Fruit fly (Drosophila melanogaster) whole organism, pupa: ENCODE measurements around the gene CG13722.

Experiments
- CG10348 ChIP-seq: fragments of 200-800 bp; sonication (Bioruptor generic); IDR thresholded peaks from 2 replicates; pipeline ENCODE4 v1.3.6; 2022; ENCODE audit warnings: missing biosample characterization, missing genetic modification characterization
- CG12605 ChIP-seq: fragments of 200-800 bp; sonication (Bioruptor generic); IDR thresholded peaks from 2 replicates; pipeline ENCODE4 v1.3.6; 2022; ENCODE audit warnings: missing biosample characterization, missing genetic modification characterization
- CG13204 ChIP-seq: fragments of 200-800 bp; sonication (Bioruptor generic); optimal IDR thresholded peaks from 2 replicates; lab custom pipeline; 2018; ENCODE audit warnings: missing biosample characterization, mild to moderate bottlenecking, missing genetic modification characterization, moderate library complexity
- CG14655 ChIP-seq: fragments of 200-800 bp; sonication (Bioruptor generic); optimal IDR thresholded peaks from 3 replicates; lab custom pipeline; 2017; ENCODE audit warnings: mild to moderate bottlenecking, missing biosample characterization, missing genetic modification reagents, missing genetic modification characterization
- CG15710 ChIP-seq: fragments of 200-800 bp; sonication (Bioruptor generic); optimal IDR thresholded peaks from 2 replicates; lab custom pipeline; 2018; ENCODE audit warnings: missing biosample characterization, mild to moderate bottlenecking, missing genetic modification characterization, moderate library complexity
- CG17806 ChIP-seq: fragments of 200-800 bp; sonication (Bioruptor generic); optimal IDR thresholded peaks from 2 replicates; lab custom pipeline; 2018; ENCODE audit warnings: missing biosample characterization, mild to moderate bottlenecking, missing genetic modification characterization, moderate library complexity
- CG32121 ChIP-seq: fragments of 200-800 bp; sonication (Bioruptor generic); IDR thresholded peaks from 2 replicates; pipeline ENCODE4 v1.3.6; 2022; ENCODE audit warnings: missing biosample characterization, missing genetic modification characterization
- CG34367 ChIP-seq: fragments of 200-800 bp; sonication (Bioruptor generic); optimal IDR thresholded peaks from 2 replicates; lab custom pipeline; 2018; ENCODE audit warnings: missing biosample characterization, mild to moderate bottlenecking, missing genetic modification characterization
- CG4496 ChIP-seq: fragments of 200-800 bp; sonication (Bioruptor generic); IDR thresholded peaks from 3 replicates; pipeline ENCODE4 v1.3.6; 2022; ENCODE audit warnings: missing biosample characterization, missing genetic modification characterization
- CG8159 ChIP-seq: fragments of 200-800 bp; sonication (Bioruptor generic); optimal IDR thresholded peaks from 3 replicates; lab custom pipeline; 2018; ENCODE audit warnings: missing biosample characterization, mild to moderate bottlenecking, missing genetic modification characterization, moderate library complexity
- CG8301 ChIP-seq: fragments of 200-800 bp; sonication (Bioruptor generic); optimal IDR thresholded peaks from 2 replicates; lab custom pipeline; 2018; ENCODE audit warnings: missing biosample characterization, mild to moderate bottlenecking, missing genetic modification characterization
- CG9948 ChIP-seq: fragments of 200-800 bp; sonication (Bioruptor generic); optimal IDR thresholded peaks from 2 replicates; lab custom pipeline; 2018; ENCODE audit warnings: missing biosample characterization, mild to moderate bottlenecking, missing genetic modification characterization, moderate library complexity
- D1 ChIP-seq: fragments of 200-800 bp; sonication (Bioruptor generic); optimal IDR thresholded peaks from 2 replicates; lab custom pipeline; 2018; ENCODE audit warnings: missing biosample characterization, mild to moderate bottlenecking, missing genetic modification characterization, moderate library complexity
- EcR ChIP-seq: fragments of 200-800 bp; sonication (Bioruptor generic); optimal IDR thresholded peaks from 3 replicates; lab custom pipeline; 2019; ENCODE audit warnings: missing biosample characterization, missing genetic modification characterization, mild to moderate bottlenecking, moderate library complexity, missing genetic modification reagents
- Ets98B ChIP-seq: fragments of 200-800 bp; sonication (Bioruptor generic); IDR thresholded peaks from 2 replicates; pipeline ENCODE4 v1.3.6; 2022; ENCODE audit warnings: missing biosample characterization, missing genetic modification characterization
- Pif1A ChIP-seq: fragments of 200-800 bp; sonication (Bioruptor generic); optimal IDR thresholded peaks from 3 replicates; lab custom pipeline; 2016; ENCODE audit warnings: missing biosample characterization, missing genetic modification characterization
- Snoo ChIP-seq: fragments of 200-800 bp; sonication (Bioruptor generic); optimal IDR thresholded peaks from 3 replicates; lab custom pipeline; 2017; ENCODE audit warnings: missing biosample characterization, mild to moderate bottlenecking, missing genetic modification characterization, inconsistent platforms
- fd96Ca ChIP-seq: fragments of 200-800 bp; sonication (Bioruptor generic); IDR thresholded peaks from 3 replicates; pipeline ENCODE4 v1.3.6; 2022; ENCODE audit warnings: missing biosample characterization, missing genetic modification characterization
- gl ChIP-seq: fragments of 200-800 bp; sonication (Bioruptor generic); optimal IDR thresholded peaks from 2 replicates; lab custom pipeline; 2018; ENCODE audit warnings: missing biosample characterization, mild to moderate bottlenecking, missing genetic modification characterization
- rn ChIP-seq: fragments of 200-800 bp; sonication (Bioruptor generic); IDR thresholded peaks from 2 replicates; pipeline ENCODE4 v1.3.6; 2022; ENCODE audit warnings: missing biosample characterization, missing genetic modification characterization

The CG13722 gene

DNA sequence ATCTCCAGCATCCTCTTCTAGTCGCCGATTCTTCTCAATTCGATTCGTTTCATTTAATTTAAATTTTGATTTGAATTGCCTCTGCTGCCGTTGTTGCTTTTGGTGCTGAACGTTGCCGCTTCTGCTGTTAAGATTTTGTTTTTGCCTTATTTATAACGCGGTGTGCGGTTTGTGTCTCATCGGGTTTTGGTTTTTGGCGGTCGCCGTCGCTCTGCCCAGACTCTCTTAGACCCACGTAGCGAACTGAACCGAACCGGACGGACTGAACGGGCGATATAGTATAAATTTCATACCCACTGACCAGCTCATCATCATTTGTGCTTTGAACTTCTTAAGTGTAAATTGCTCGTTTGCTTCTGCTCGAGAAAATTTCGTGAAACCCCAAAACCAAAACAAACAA is 44.5 kb downstream of the CG13722 start, which contains the start of gene CG12607:
TSS of gene CG12607 (plus strand) at position 301 of the 400 bp plus-strand sequence.
- TF ChIP-seq CG32121 (no peak), fd96Ca (no peak), Pif1A (GFP tag; lab: Kevin White, UChicago) (no peak), EcR (GFP tag; lab: Kevin White, UChicago) (no peak), CG9948 (no peak), CG15710 (tag; lab: Kevin White, UChicago) (no peak)

DNA sequence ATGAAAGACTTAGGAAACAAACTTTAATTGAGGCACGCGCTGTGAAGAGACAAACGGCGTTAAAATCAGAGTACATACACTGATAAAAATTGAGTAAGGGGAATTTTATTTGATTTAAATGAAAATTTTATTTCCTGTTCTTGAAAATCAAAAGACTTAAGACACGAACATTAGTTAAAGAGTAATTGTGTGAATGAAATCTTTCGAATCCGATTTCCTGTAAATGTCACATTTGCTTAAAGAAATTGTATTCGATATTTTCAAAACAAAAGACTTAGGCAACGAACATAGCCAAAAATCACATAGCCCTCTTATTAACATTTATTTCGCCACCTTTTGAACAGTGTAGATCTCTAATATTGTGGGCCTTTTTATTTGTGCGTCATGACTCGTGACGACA is 44.9 kb downstream of the CG13722 start:
- TF ChIP-seq CG8301 (tag; lab: Kevin White, UChicago) (no peak), CG12605 (GFP tag; lab: Robert Waterston, UW) (no peak), CG15710 (tag; lab: Kevin White, UChicago) (no peak), gl (no peak), CG17806 (tag; lab: Kevin White, UChicago) (no peak), CG34367 (tag; lab: Kevin White, UChicago) (no peak), CG8159 (tag; lab: Kevin White, UChicago) (no peak), CG10348 (GFP tag; lab: Robert Waterston, UW) (no peak), fd96Ca (no peak), CG32121 (no peak), EcR (GFP tag; lab: Kevin White, UChicago) (no peak), CG4496 (GFP tag; lab: Robert Waterston, UW) (no peak), Pif1A (GFP tag; lab: Kevin White, UChicago) (no peak), Snoo (tag; lab: Kevin White, UChicago) (no peak), CG13204 (GFP tag; lab: Kevin White, UChicago) (no peak), rn (GFP tag; lab: Robert Waterston, UW) (no peak)

DNA sequence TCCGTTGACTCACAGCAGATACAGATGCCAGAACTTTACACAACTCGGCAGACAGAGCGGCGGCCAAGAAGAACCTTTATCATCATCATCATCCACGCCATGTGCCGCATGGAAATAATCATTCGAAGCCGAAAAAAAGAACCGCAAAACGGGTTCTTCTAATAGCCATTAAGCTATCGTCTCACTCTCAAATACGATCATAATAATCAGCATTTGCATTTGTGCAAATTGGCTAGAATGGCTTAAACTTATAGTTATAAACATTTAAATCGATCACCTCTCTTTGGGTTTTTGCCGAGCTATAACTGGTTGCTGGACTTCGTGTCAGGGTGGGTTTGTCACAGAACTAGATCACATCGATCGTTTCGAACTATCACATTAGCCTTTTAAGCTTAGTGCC is 48.6 kb downstream of the CG13722 start:
- no peak for TF ChIP-seq CG8301 (tag; lab: Kevin White, UChicago)
- no peak for TF ChIP-seq CG32121
- no peak for TF ChIP-seq CG14655
- TF ChIP-seq D1 (tag; lab: Kevin White, UChicago) = no peak
- TF ChIP-seq CG9948 = no peak
- TF ChIP-seq EcR (GFP tag; lab: Kevin White, UChicago) = no peak

DNA sequence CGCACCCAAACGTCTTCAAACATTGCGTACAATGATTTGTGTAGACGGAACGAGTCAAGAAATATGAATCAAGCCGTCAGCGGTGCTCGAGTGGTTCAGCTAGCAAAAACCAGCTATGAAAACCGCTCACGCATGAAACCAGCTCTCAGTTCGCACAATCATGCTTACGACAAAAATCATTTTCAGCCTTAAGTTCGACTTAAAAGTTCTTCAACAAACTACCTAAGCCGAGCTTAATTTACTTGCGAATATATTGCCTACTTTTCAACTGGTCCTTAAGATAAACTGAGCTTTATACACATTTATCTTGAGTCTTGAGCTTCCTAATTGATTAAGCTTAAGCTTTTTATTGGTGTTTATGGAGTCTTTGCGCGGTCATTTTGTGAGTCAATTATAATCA is 50.6 kb downstream of the CG13722 start:
- TF ChIP-seq CG8301 (tag; lab: Kevin White, UChicago) = no peak
- no peak for TF ChIP-seq EcR (GFP tag; lab: Kevin White, UChicago)
- no peak for TF ChIP-seq gl
- TF ChIP-seq CG13204 (GFP tag; lab: Kevin White, UChicago) = no peak
- no peak for TF ChIP-seq CG17806 (tag; lab: Kevin White, UChicago)
- TF ChIP-seq CG34367 (tag; lab: Kevin White, UChicago) = no peak
- no peak for TF ChIP-seq CG32121
- no peak for TF ChIP-seq rn (GFP tag; lab: Robert Waterston, UW)
- no peak for TF ChIP-seq D1 (tag; lab: Kevin White, UChicago)
- no peak for TF ChIP-seq CG8159 (tag; lab: Kevin White, UChicago)
- no peak for TF ChIP-seq CG10348 (GFP tag; lab: Robert Waterston, UW)
- no peak for TF ChIP-seq CG4496 (GFP tag; lab: Robert Waterston, UW)
- TF ChIP-seq fd96Ca = no peak
- no peak for TF ChIP-seq Ets98B (GFP tag; lab: Robert Waterston, UW)
- TF ChIP-seq Pif1A (GFP tag; lab: Kevin White, UChicago) = no peak
- no peak for TF ChIP-seq CG15710 (tag; lab: Kevin White, UChicago)
- TF ChIP-seq CG9948 = no peak
- no peak for TF ChIP-seq CG14655

DNA sequence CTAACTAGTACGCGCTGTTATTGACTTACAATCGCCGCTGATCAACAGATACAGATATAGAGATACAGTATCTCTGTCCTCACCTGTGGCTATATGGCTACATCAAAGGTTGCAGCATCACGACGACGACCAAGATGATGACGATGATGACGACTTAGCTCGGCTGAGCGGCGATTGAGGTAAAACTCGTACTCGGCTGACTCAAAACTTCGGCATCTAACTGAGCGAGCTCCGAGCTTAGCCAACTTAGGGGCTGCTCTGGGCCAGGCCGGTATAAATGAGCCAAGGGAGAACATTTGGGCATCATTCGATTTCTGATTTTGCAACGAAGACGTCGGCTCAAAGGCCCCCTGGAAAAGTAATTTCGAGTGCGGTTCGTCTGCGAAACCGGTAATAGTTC is 54.3 kb downstream of the CG13722 start, which contains the start of gene CG15021:
TSS of gene CG15021 (plus strand) at position 301 of the 400 bp plus-strand sequence.
- TF ChIP-seq CG9948 = no peak
- no peak for TF ChIP-seq Ets98B (GFP tag; lab: Robert Waterston, UW)
- no peak for TF ChIP-seq CG15710 (tag; lab: Kevin White, UChicago)
